Worm (Caenorhabditis elegans) whole organism, midembryonic: ENCODE data around the gene gcy-14.

Experiments used
- T22C8.4 ChIP-seq: fragments of 200-800 bp; sonication (Bioruptor generic); IDR thresholded peaks from 2 replicates; pipeline ENCODE4 v1.3.6; 2022; ENCODE audit warnings: missing genetic modification characterization, missing compliant biosample characterization
- cog-1 ChIP-seq: sonication (generic microtip); optimal IDR thresholded peaks from 2 replicates; lab custom pipeline; 2016; ENCODE audit warnings: missing genetic modification characterization, missing compliant biosample characterization
- flt-1 ChIP-seq: fragments of 200-800 bp; sonication (Bioruptor generic); IDR thresholded peaks from 2 replicates; pipeline ENCODE4 v1.3.6; 2022; ENCODE audit warnings: missing genetic modification characterization, missing compliant biosample characterization
- klf-2 ChIP-seq: fragments of 200-800 bp; sonication (Bioruptor generic); conservative IDR thresholded peaks from 2 replicates; pipeline ENCODE4 v1.3.6; 2022; ENCODE audit warnings: missing genetic modification reagents, missing genetic modification characterization, missing compliant biosample characterization
- ref-1 ChIP-seq: fragments of 200-800 bp; sonication (Bioruptor generic); conservative IDR thresholded peaks from 2 replicates; pipeline ENCODE4 v1.3.6; 2022; ENCODE audit warnings: missing genetic modification reagents, missing genetic modification characterization, missing compliant biosample characterization
- ztf-23 ChIP-seq: fragments of 200-800 bp; sonication (Bioruptor generic); IDR thresholded peaks from 2 replicates; pipeline ENCODE4 v1.3.6; 2022; ENCODE audit warnings: missing genetic modification reagents, missing genetic modification characterization, missing compliant biosample characterization
- ztf-29 ChIP-seq: fragments of 200-800 bp; sonication (Bioruptor generic); IDR thresholded peaks from 2 replicates; pipeline ENCODE4 v1.3.6; 2022; ENCODE audit warnings: missing genetic modification reagents, missing genetic modification characterization, missing compliant biosample characterization

DNA sequence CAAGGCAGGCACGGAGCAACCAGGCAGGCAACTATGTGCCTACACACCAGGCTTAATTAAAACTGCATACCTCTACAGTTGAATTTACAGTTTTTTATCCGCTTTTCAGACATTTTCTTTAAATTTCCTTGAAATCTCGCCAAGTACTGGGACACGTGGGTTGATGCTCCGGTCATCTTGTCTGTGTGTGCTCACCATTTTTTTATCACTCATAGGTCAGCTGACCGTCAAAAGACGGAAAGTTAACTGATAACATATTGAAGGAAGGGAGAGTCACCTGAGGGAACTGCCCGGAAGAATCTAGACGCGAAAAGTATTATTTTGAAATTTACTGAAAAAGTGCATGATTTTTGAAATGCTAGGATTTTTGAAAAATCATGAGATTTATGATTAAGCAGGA, 17.6 kb downstream of the gcy-14 start:
- TF ChIP-seq ztf-29 (GFP tag; lab: Robert Waterston, UW) = no peak
- no peak for TF ChIP-seq flt-1
- TF ChIP-seq cog-1 = no peak
- TF ChIP-seq ztf-23 (GFP tag; lab: Robert Waterston, UW) = no peak
- TF ChIP-seq ref-1 = no peak
- TF ChIP-seq klf-2 (GFP tag; lab: Robert Waterston, UW) = no peak
- TF ChIP-seq T22C8.4 (GFP tag; lab: Robert Waterston, UW) = no peak
